Worm (Caenorhabditis elegans): ENCODE data around the gene Y34B4A.10.
A peak's percentile ranks its signal among the peaks of the same experiment; 100 is the strongest.

Gene Y34B4A.10

DNA sequence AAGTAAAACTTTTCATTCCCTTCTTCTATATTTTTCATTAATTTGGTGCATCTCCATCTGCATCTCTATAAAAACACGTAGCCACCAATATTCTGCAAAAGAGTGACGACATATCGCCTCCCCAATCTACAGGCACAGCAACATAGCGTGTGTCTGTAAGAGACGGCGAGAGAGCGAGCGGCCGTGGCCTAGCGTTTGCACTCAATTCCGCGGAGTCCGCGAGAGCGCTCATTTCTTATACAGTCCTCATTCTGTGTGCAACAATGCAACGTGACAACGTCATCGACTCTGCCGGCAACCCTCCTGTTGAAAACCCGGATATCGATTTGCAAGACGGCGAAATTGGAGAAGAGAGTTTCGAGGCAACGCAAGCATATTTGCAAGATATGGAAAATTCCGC is 44.1 kb upstream of the Y34B4A.10 start, which contains the start of gene H28G03.2:
Gene H28G03.2, plus strand, starts transcription at position 200 of the 400 bp plus-strand sequence.
- TF ChIP-seq ceh-27 (GFP tag; optimal IDR thresholded peaks at IDR 0.05) (peak; percentile 40), nhr-80 (tag; optimal IDR thresholded peaks at IDR 0.05) (peak; percentile 39), ama-1 (optimal IDR thresholded peaks at IDR 0.05) (no peak), ama-1 (GFP tag; optimal IDR thresholded peaks at IDR 0.05) (no peak), nfya-2 (GFP tag; IDR thresholded peaks at IDR 0.05) (no peak), snpc-3.4 (tag; optimal IDR thresholded peaks at IDR 0.05) (no peak), rec-8 (tag; optimal IDR thresholded peaks at IDR 0.05) (no peak), bed-1 (GFP tag; IDR thresholded peaks at IDR 0.05) (no peak), ceh-91 (GFP tag; IDR thresholded peaks at IDR 0.05) (no peak), hmg-1.2 (GFP tag; IDR thresholded peaks at IDR 0.05) (peak; percentile 59; the same call in 1 of the 2 replicates), let-607 (tag; optimal IDR thresholded peaks at IDR 0.05) (no peak), sptf-2 (GFP tag; optimal IDR thresholded peaks at IDR 0.05) (no peak), him-1 (tag; optimal IDR thresholded peaks at IDR 0.05) (no peak), madf-6 (GFP tag; IDR thresholded peaks at IDR 0.05) (no peak), K11D2.4 (GFP tag; IDR thresholded peaks at IDR 0.05) (no peak), F52B5.7 (tag; optimal IDR thresholded peaks at IDR 0.05) (no peak), ztf-22 (GFP tag; optimal IDR thresholded peaks at IDR 0.05) (no peak), efl-1 (GFP tag; optimal IDR thresholded peaks at IDR 0.05) (no peak), Y79H2A.3 (GFP tag; conservative IDR thresholded peaks at IDR 0.05) (no peak), F57C9.4 (tag; optimal IDR thresholded peaks at IDR 0.05) (no peak), B0336.3 (GFP tag; IDR thresholded peaks at IDR 0.05) (no peak), pbrm-1 (GFP tag; IDR thresholded peaks at IDR 0.05) (no peak), ekl-4 (GFP tag; IDR thresholded peaks at IDR 0.05) (no peak), ztf-28 (GFP tag; IDR thresholded peaks at IDR 0.05) (no peak), zfh-2 (GFP tag; conservative IDR thresholded peaks at IDR 0.05) (peak; percentile 82), attf-5 (GFP tag; optimal IDR thresholded peaks at IDR 0.05) (peak; percentile 29), F37B4.10 (GFP tag; IDR thresholded peaks at IDR 0.05) (no peak), T07F8.4 (tag; optimal IDR thresholded peaks at IDR 0.05) (no peak), rpc-1 (optimal IDR thresholded peaks at IDR 0.05) (no peak), rpc-1 (tag; optimal IDR thresholded peaks at IDR 0.05) (no peak), F22D6.2 (tag; optimal IDR thresholded peaks at IDR 0.05) (no peak), snpc-4 (GFP tag; optimal IDR thresholded peaks at IDR 0.05) (no peak), snpc-4 (tag; optimal IDR thresholded peaks at IDR 0.05) (no peak), lin-54 (GFP tag; optimal IDR thresholded peaks at IDR 0.05) (no peak), nhr-90 (tag; optimal IDR thresholded peaks at IDR 0.05) (no peak), dox-1 (GFP tag; IDR thresholded peaks at IDR 0.05) (peak; percentile 52)

DNA sequence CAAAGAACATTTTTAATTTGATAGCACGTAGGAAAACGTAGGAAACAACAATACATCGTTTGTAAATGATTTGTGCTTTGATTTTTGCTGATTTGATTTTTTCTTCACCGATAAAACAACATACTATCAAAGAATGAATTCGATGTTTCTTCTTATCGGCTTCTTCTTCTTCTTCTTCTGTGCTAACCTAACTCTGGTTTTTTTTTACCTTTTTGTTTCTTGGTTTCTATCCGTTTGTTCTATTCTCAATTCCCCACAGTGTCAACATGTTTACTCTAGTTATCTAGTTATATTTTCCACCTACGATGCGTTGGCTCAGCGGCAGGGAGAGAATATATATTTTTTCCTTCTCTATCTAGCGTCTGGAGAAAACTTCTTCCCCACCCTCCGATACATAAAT is 41.9 kb upstream of the Y34B4A.10 start:
- TF ChIP-seq nhr-27 (tag; optimal IDR thresholded peaks at IDR 0.05) (no peak), nhr-80 (tag; optimal IDR thresholded peaks at IDR 0.05) (peak; percentile 1)

DNA sequence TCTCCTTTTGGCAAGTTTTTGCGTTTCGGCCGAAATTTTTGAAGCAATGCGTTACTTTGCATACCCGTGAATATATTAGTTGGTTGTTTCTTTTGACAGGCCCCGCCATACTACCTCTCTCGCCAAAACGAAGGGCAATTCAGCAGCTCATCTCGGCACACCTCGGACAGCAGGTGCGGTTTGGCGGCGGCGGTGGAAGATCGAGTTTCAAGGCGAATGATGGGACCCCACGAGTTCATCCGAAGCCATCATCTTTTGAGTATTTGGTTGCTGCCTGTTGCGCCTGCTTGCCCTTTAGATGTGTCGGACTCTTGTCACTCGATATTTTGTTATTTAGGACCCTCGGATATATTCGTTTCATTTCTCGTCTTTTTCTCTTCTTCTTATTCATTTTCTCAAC is 41.4 kb upstream of the Y34B4A.10 start:
- no peak for TF ChIP-seq snpc-1.1 (tag; optimal IDR thresholded peaks at IDR 0.05; ENCODE audit: insufficient read depth)
- TF ChIP-seq nfyb-1 (GFP tag; IDR thresholded peaks at IDR 0.05) = 0 out of 2 replicates have a peak, but pooled peaks have one; percentile 11
- TF ChIP-seq zfh-2 (GFP tag; conservative IDR thresholded peaks at IDR 0.05) = peak; percentile 81
- TF ChIP-seq chd-7 (tag; optimal IDR thresholded peaks at IDR 0.05) = peak; percentile 0

Measured in whole organism, young adult.